Worm (Caenorhabditis elegans) whole organism, L1 larva: Measurements from ENCODE around the gene C32A9.1.

Source experiments
- C16A3.4 ChIP-seq: fragments of 150-350 bp; optimal IDR thresholded peaks from 2 replicates; lab custom pipeline; 2014; ENCODE audit warnings: missing biosample characterization, missing genetic modification characterization
- blmp-1 ChIP-seq: fragments of 150-350 bp; optimal IDR thresholded peaks from 2 replicates; lab custom pipeline; 2014; ENCODE audit warnings: missing biosample characterization, missing genetic modification characterization
- ceh-63 ChIP-seq: fragments of 200-800 bp; sonication (Bioruptor generic); optimal IDR thresholded peaks from 2 replicates; lab custom pipeline; 2018; ENCODE audit warnings: mild to moderate bottlenecking, missing genetic modification characterization, missing compliant biosample characterization
- ces-1 ChIP-seq: fragments of 150-350 bp; optimal IDR thresholded peaks from 2 replicates; lab custom pipeline; 2014; ENCODE audit warnings: missing biosample characterization, missing genetic modification reagents, missing genetic modification characterization
- elt-3 ChIP-seq, 6 experiments: fragments of 150-350 bp in 1 of 6; sonication (generic microtip); optimal IDR thresholded peaks; 2 replicates each; lab custom pipeline; 2017 to 2018; ENCODE audit warnings: missing biosample characterization in 6 of 6, missing genetic modification characterization in 6 of 6, inconsistent platforms in 1 of 6
- hpl-2 ChIP-seq: fragments of 150-350 bp; optimal IDR thresholded peaks from 2 replicates; lab custom pipeline; 2014; ENCODE audit warnings: missing biosample characterization, missing genetic modification reagents, missing genetic modification characterization
- lin-39 ChIP-seq: fragments of 150-350 bp; optimal IDR thresholded peaks from 2 replicates; lab custom pipeline; 2014; ENCODE audit warnings: missing biosample characterization, missing genetic modification reagents, missing genetic modification characterization
- lir-3 ChIP-seq: sonication (generic microtip); optimal IDR thresholded peaks from 2 replicates; lab custom pipeline; 2016; ENCODE audit warnings: mild to moderate bottlenecking, missing genetic modification characterization, moderate library complexity, missing compliant biosample characterization; ENCODE audit not compliant: poor library complexity
- mdl-1 ChIP-seq, 2 experiments: fragments of 150-350 bp; optimal IDR thresholded peaks; 2 replicates each; lab custom pipeline; 2014 to 2017; ENCODE audit warnings: missing biosample characterization in 2 of 2, missing genetic modification characterization in 2 of 2, inconsistent platforms in 1 of 2
- nhr-84 ChIP-seq: sonication (generic microtip); optimal IDR thresholded peaks from 2 replicates; lab custom pipeline; 2017; ENCODE audit warnings: missing biosample characterization, missing genetic modification characterization
- skn-1 ChIP-seq: fragments of 150-350 bp; optimal IDR thresholded peaks from 2 replicates; lab custom pipeline; 2014; ENCODE audit warnings: missing biosample characterization, missing genetic modification characterization
- snpc-4 ChIP-seq: fragments of 150-350 bp; optimal IDR thresholded peaks from 2 replicates; lab custom pipeline; 2014; ENCODE audit warnings: missing biosample characterization, missing genetic modification characterization
- sup-37 ChIP-seq: fragments of 200-800 bp; sonication (Bioruptor generic); optimal IDR thresholded peaks from 2 replicates; lab custom pipeline; 2018; ENCODE audit warnings: mild to moderate bottlenecking, missing genetic modification characterization, missing compliant biosample characterization
- unc-130 ChIP-seq: fragments of 150-350 bp; optimal IDR thresholded peaks from 2 replicates; lab custom pipeline; 2017; ENCODE audit warnings: missing biosample characterization, missing genetic modification characterization, inconsistent platforms

DNA sequence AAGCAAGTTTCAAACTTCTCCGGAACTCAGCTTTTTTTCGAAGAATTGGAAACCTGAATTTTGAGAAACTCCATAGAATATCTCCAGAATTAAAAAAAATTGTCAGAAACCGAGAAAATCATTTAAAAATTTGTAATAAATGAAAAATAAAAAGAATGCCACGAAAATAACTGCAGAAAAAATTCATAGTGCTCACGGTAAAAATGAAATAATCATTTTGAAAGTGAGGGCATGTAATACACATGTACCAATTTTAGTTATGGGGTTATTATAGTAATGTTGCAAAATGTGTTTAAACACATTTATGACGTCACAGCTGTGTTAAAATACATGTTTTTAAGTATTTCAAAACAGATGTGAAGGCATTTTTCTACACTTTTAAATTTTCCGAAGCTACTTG, 43.1 kb downstream of the C32A9.1 start:
- TF ChIP-seq skn-1 (tag; lab: Kevin White, UChicago) (no peak), C16A3.4 (no peak), hpl-2 (GFP tag; lab: Kevin White, UChicago) (no peak), lir-3 (tag; lab: Kevin White, UChicago) (no peak), snpc-4 (tag; lab: Kevin White, UChicago) (no peak), blmp-1 (no peak), lin-39 (tag; lab: Kevin White, UChicago) (no peak), sup-37 (GFP tag; lab: Kevin White, UChicago) (no peak), elt-3 (tag; optimal IDR thresholded peaks at IDR 0.05; lab: Kevin White, UChicago) (no peak), unc-130 (tag; lab: Kevin White, UChicago) (no peak), ceh-63 (GFP tag; lab: Kevin White, UChicago) (no peak), nhr-84 (tag; lab: Kevin White, UChicago) (no peak), ces-1 (no peak), mdl-1 (tag; optimal IDR thresholded peaks at IDR 0.05; lab: Kevin White, UChicago) (no peak)
